Worm (Caenorhabditis elegans) whole organism, L2 larva: Measurements from ENCODE around the gene ZC449.2.

Experiments used
- F13H6.1 ChIP-seq: sonication (generic microtip); optimal IDR thresholded peaks from 2 replicates; lab custom pipeline; 2016; ENCODE audit warnings: missing genetic modification characterization, missing compliant biosample characterization
- alr-1 ChIP-seq: fragments of 150-350 bp; optimal IDR thresholded peaks from 2 replicates; lab custom pipeline; 2014; ENCODE audit warnings: missing biosample characterization, missing genetic modification characterization
- dmd-4 ChIP-seq: sonication (generic microtip); optimal IDR thresholded peaks from 2 replicates; lab custom pipeline; 2017; ENCODE audit warnings: missing biosample characterization, missing genetic modification characterization
- elt-3 ChIP-seq: sonication (generic microtip); optimal IDR thresholded peaks from 2 replicates; lab custom pipeline; 2017; ENCODE audit warnings: missing biosample characterization, missing genetic modification characterization
- lin-13 ChIP-seq: fragments of 150-350 bp; optimal IDR thresholded peaks from 2 replicates; lab custom pipeline; 2014; ENCODE audit warnings: missing biosample characterization, missing genetic modification reagents, missing genetic modification characterization
- nhr-11 ChIP-seq: fragments of 150-350 bp; optimal IDR thresholded peaks from 2 replicates; lab custom pipeline; 2014; ENCODE audit warnings: missing biosample characterization, missing genetic modification characterization
- nhr-77 ChIP-seq: fragments of 150-350 bp; optimal IDR thresholded peaks from 2 replicates; lab custom pipeline; 2014; ENCODE audit warnings: missing biosample characterization, missing genetic modification characterization
- skn-1 ChIP-seq: sonication (generic microtip); optimal IDR thresholded peaks from 2 replicates; lab custom pipeline; 2017; ENCODE audit warnings: missing biosample characterization, missing genetic modification characterization
- snpc-4 ChIP-seq: fragments of 150-350 bp; optimal IDR thresholded peaks from 2 replicates; lab custom pipeline; 2014; ENCODE audit warnings: missing biosample characterization, missing genetic modification characterization
- unc-39 ChIP-seq: fragments of 150-350 bp; optimal IDR thresholded peaks from 2 replicates; lab custom pipeline; 2014; ENCODE audit warnings: missing biosample characterization, missing genetic modification characterization
- unc-55 ChIP-seq: fragments of 150-350 bp; sonication (generic microtip); optimal IDR thresholded peaks from 3 replicates; lab custom pipeline; 2014; ENCODE audit warnings: missing biosample characterization, missing genetic modification reagents, missing genetic modification characterization
- unc-62 ChIP-seq: fragments of 150-350 bp; optimal IDR thresholded peaks from 2 replicates; lab custom pipeline; 2014; ENCODE audit warnings: missing biosample characterization, missing genetic modification reagents, missing genetic modification characterization
- zag-1 ChIP-seq: fragments of 150-350 bp; optimal IDR thresholded peaks from 2 replicates; lab custom pipeline; 2014; ENCODE audit warnings: missing biosample characterization, missing genetic modification characterization

- no peak for TF ChIP-seq alr-1 (tag; lab: Kevin White, UChicago)
- no peak for TF ChIP-seq unc-39 (tag; lab: Kevin White, UChicago)
- peak; percentile 23 for TF ChIP-seq unc-55
- TF ChIP-seq skn-1 (tag; lab: Kevin White, UChicago), result no peak
- no peak for TF ChIP-seq nhr-11 (tag; lab: Kevin White, UChicago)
- no peak for TF ChIP-seq elt-3 (tag; lab: Kevin White, UChicago)
- TF ChIP-seq dmd-4, result no peak
- TF ChIP-seq zag-1 (tag; lab: Kevin White, UChicago), result no peak
- TF ChIP-seq unc-62 (GFP tag; lab: Kevin White, UChicago), result no peak
- no peak for TF ChIP-seq lin-13 (GFP tag; lab: Kevin White, UChicago)
- no peak for TF ChIP-seq nhr-77 (tag; lab: Kevin White, UChicago)
- TF ChIP-seq F13H6.1 (tag; lab: Kevin White, UChicago), result no peak
- TF ChIP-seq snpc-4 (tag; lab: Kevin White, UChicago), result no peak
Measured at ce11 chrX:4981059-4981458, 40.0 kb upstream of the ZC449.2 start.
